Fruit fly (Drosophila melanogaster): Measurements from ENCODE around the gene qless.

The qless gene

dm6 chr3R:31218997-31219992 is 33.1 kb downstream of the qless start, which contains the start of gene ATPsynC (continued):
- TF ChIP-seq dsx (GFP tag; optimal IDR thresholded peaks at IDR 0.05; ENCODE audit: poor library complexity, severe bottlenecking) = peak; percentile 94
- TF ChIP-seq CG34406 (GFP tag; optimal IDR thresholded peaks at IDR 0.05) = no peak
- TF ChIP-seq CG3919 (GFP tag; optimal IDR thresholded peaks at IDR 0.05) = peak; percentile 19
- no peak for TF ChIP-seq acj6 (GFP tag; optimal IDR thresholded peaks at IDR 0.05)
- no peak for TF ChIP-seq lz (GFP tag; optimal IDR thresholded peaks at IDR 0.05)
- TF ChIP-seq Sox15 (GFP tag; optimal IDR thresholded peaks at IDR 0.05) = no peak
- no peak for TF ChIP-seq Hr39 (GFP tag; optimal IDR thresholded peaks at IDR 0.05)
- TF ChIP-seq salr (GFP tag; optimal IDR thresholded peaks at IDR 0.05) = no peak
- TF ChIP-seq Met (GFP tag; optimal IDR thresholded peaks at IDR 0.05) = no peak
- TF ChIP-seq net (GFP tag; optimal IDR thresholded peaks at IDR 0.05) = peak; percentile 49
- peak; percentile 3 for TF ChIP-seq esn (GFP tag; optimal IDR thresholded peaks at IDR 0.05)
- TF ChIP-seq CG1621 (tag; optimal IDR thresholded peaks at IDR 0.05) = peak; percentile 1
- no peak for TF ChIP-seq cyc (GFP tag; optimal IDR thresholded peaks at IDR 0.05)
- peak; percentile 85 for TF ChIP-seq CG6854 (GFP tag; optimal IDR thresholded peaks at IDR 0.05)
- no peak for TF ChIP-seq Eip93F (GFP tag; optimal IDR thresholded peaks at IDR 0.05)
- no peak for TF ChIP-seq CG4318 (GFP tag; optimal IDR thresholded peaks at IDR 0.05)
- TF ChIP-seq CG32006 (GFP tag; optimal IDR thresholded peaks at IDR 0.05) = no peak
- TF ChIP-seq Ets21C (GFP tag; optimal IDR thresholded peaks at IDR 0.05) = no peak
- TF ChIP-seq CG9139 (GFP tag; optimal IDR thresholded peaks at IDR 0.05) = peak; percentile 57
- no peak for TF ChIP-seq Hr4 (GFP tag; optimal IDR thresholded peaks at IDR 0.05)
- no peak for TF ChIP-seq CG8119 (GFP tag; IDR thresholded peaks at IDR 0.05)
- TF ChIP-seq CG6792 (GFP tag; optimal IDR thresholded peaks at IDR 0.05) = no peak
- TF ChIP-seq CG11294 (GFP tag; IDR thresholded peaks at IDR 0.05) = no peak
- no peak for TF ChIP-seq CG11902 (GFP tag; optimal IDR thresholded peaks at IDR 0.05)
- TF ChIP-seq pdm3 (GFP tag; optimal IDR thresholded peaks at IDR 0.05) = no peak
- peak; percentile 73 for TF ChIP-seq Eip78C (GFP tag)

- TF ChIP-seq vri (GFP tag; optimal IDR thresholded peaks at IDR 0.05) (peak; percentile 98), Eip78C (GFP tag) (peak; percentile 12), acj6 (GFP tag; optimal IDR thresholded peaks at IDR 0.05) (no peak), Sox102F (GFP tag; optimal IDR thresholded peaks at IDR 0.05) (no peak), Eip75B (GFP tag; optimal IDR thresholded peaks at IDR 0.05) (no peak), Sox14 (GFP tag; optimal IDR thresholded peaks at IDR 0.05) (peak; percentile 27), Eip93F (GFP tag; optimal IDR thresholded peaks at IDR 0.05) (no peak), topi (GFP tag; optimal IDR thresholded peaks at IDR 0.05) (peak; percentile 19), CG11762 (GFP tag; optimal IDR thresholded peaks at IDR 0.05; ENCODE audit: insufficient read depth) (no peak), esn (GFP tag; optimal IDR thresholded peaks at IDR 0.05) (peak; percentile 3), OdsH (GFP tag; optimal IDR thresholded peaks at IDR 0.05) (no peak), eg (GFP tag; IDR thresholded peaks at IDR 0.05) (no peak), CG10669 (GFP tag; optimal IDR thresholded peaks at IDR 0.05) (no peak), cyc (GFP tag; optimal IDR thresholded peaks at IDR 0.05) (no peak), CG6854 (GFP tag; optimal IDR thresholded peaks at IDR 0.05) (peak; percentile 14)
Observed at dm6 chr3R:31218214-31218876, 34.1 kb downstream of the qless start.

- TF ChIP-seq CG3919 (GFP tag; optimal IDR thresholded peaks at IDR 0.05) (no peak), fkh (GFP tag; optimal IDR thresholded peaks at IDR 0.05) (no peak), Ets96B (tag; optimal IDR thresholded peaks at IDR 0.05) (no peak), salr (GFP tag; optimal IDR thresholded peaks at IDR 0.05) (no peak), eg (GFP tag; IDR thresholded peaks at IDR 0.05) (no peak), lz (GFP tag; optimal IDR thresholded peaks at IDR 0.05) (peak; percentile 45), Smox (GFP tag; optimal IDR thresholded peaks at IDR 0.05) (no peak), CG6792 (GFP tag; optimal IDR thresholded peaks at IDR 0.05) (no peak), CG6854 (GFP tag; optimal IDR thresholded peaks at IDR 0.05) (peak; percentile 39)
Observed at dm6 chr3R:31215830-31216229, 36.6 kb downstream of the qless start, which contains the start of gene CG15561. TSS of gene CG15561 (minus strand) at chr3R:31215942.
